Worm (Caenorhabditis elegans) whole organism, young adult: Measurements from ENCODE around the gene ZK856.5.

Source experiments
- B0261.1 ChIP-seq: sonication (generic microtip); optimal IDR thresholded peaks from 2 replicates; lab custom pipeline; 2016; ENCODE audit warnings: mild to moderate bottlenecking, missing genetic modification characterization, moderate library complexity, missing compliant biosample characterization
- snpc-4 ChIP-seq, 5 experiments: fragments of 150-350 bp in 1 of 5; sonication (generic microtip) in 4 of 5; optimal IDR thresholded peaks; 2 replicates each; lab custom pipeline; 2014 to 2018; ENCODE audit warnings: missing genetic modification characterization in 5 of 5, missing biosample characterization in 3 of 5, antibody characterized with exemption in 2 of 5, mild to moderate bottlenecking in 2 of 5, missing compliant biosample characterization in 2 of 5, missing genotype in 2 of 5, moderate library complexity in 2 of 5, missing genetic modification reagents in 1 of 5
- zim-3 ChIP-seq: sonication (generic microtip); optimal IDR thresholded peaks from 2 replicates; lab custom pipeline; 2017; ENCODE audit warnings: mild to moderate bottlenecking, missing genetic modification characterization, moderate library complexity, missing compliant biosample characterization
- ztf-18 ChIP-seq: sonication (generic microtip); optimal IDR thresholded peaks from 2 replicates; lab custom pipeline; 2016; ENCODE audit warnings: missing genotype, mild to moderate bottlenecking, missing genetic modification characterization, missing compliant biosample characterization

ce11 chrV:10221317-10221716 lies 31.4 kb upstream of the ZK856.5 start, which contains the start of the genes fipr-5 and fipr-9:
- TF ChIP-seq ztf-18 (tag; lab: Kevin White, UChicago), result no peak
- TF ChIP-seq B0261.1 (tag; lab: Kevin White, UChicago), result no peak
- no peak for TF ChIP-seq snpc-4 (GFP tag; optimal IDR thresholded peaks at IDR 0.05; lab: Kevin White, UChicago)
- TF ChIP-seq snpc-4 (tag; optimal IDR thresholded peaks at IDR 0.05; lab: Kevin White, UChicago), result no peak
- no peak for TF ChIP-seq zim-3
